Fruit fly (Drosophila melanogaster): Measurements from ENCODE around the gene Aven.

DNA sequence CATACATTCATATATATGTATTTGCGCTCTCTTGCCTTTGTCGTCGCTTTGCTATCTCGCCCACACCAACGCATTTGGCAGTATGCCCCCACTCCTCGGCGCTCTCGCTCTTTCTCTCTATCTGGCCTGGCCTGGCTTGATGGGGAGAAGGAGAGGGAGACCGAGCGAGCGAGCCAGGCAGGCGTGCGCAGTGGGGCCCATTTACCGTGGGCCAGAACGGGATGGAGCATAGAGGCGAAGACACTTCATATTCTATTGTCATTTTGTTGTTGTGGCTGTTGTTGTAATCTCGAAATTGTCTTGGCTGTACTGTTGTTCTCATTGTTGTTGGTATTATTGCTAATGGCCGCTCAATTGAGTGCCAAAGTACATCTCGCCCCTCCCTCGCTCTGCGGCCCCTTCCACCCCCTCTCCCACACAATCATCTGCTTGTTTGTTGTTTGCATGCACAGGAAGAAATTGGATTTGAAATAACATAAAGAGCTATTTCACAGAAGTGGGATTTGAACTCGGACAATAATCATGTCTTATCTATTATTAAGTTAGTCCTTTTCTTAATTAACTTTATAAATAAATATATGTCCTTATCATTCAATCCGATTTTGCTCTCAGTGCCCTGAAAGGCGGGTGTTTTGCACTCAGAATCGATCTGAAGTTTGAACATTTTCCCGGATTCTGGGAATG, 35.8 kb upstream of the Aven start:
- TF ChIP-seq usp (GFP tag; optimal IDR thresholded peaks at IDR 0.05) = no peak
- TF ChIP-seq pan (optimal IDR thresholded peaks at IDR 0.05) = no peak

All from whole organism.